Worm (Caenorhabditis elegans) whole organism, L3 larva: ENCODE measurements around the gene scl-25.
"Not testable (repeated sequence)": the region's sequence is repeated elsewhere in the genome, so short reads cannot be mapped to it uniquely, and the experiment has no call there.

Source experiments
- R02D3.7 ChIP-seq: fragments of 150-350 bp; optimal IDR thresholded peaks from 2 replicates; lab custom pipeline; 2014; ENCODE audit warnings: missing biosample characterization, missing genetic modification characterization
- ZK546.5 ChIP-seq: sonication (generic microtip); optimal IDR thresholded peaks from 2 replicates; lab custom pipeline; 2017; ENCODE audit warnings: missing biosample characterization, missing genetic modification characterization
- aly-2 ChIP-seq: fragments of 150-350 bp; optimal IDR thresholded peaks from 2 replicates; lab custom pipeline; 2014; ENCODE audit warnings: missing biosample characterization, missing genetic modification characterization
- ama-1 ChIP-seq: fragments of 150-350 bp; optimal IDR thresholded peaks from 2 replicates; lab custom pipeline; 2018
- ceh-16 ChIP-seq: sonication (generic microtip); optimal IDR thresholded peaks from 2 replicates; lab custom pipeline; 2017; ENCODE audit warnings: missing biosample characterization, missing genetic modification characterization
- ceh-28 ChIP-seq: fragments of 150-350 bp; optimal IDR thresholded peaks from 2 replicates; lab custom pipeline; 2014; ENCODE audit warnings: missing biosample characterization, missing genetic modification reagents, missing genetic modification characterization
- egl-27 ChIP-seq: sonication (generic microtip); optimal IDR thresholded peaks from 4 replicates; lab custom pipeline; 2017; ENCODE audit warnings: missing biosample characterization, missing genetic modification reagents, missing genetic modification characterization
- egl-5 ChIP-seq: fragments of 150-350 bp; optimal IDR thresholded peaks from 2 replicates; lab custom pipeline; 2017; ENCODE audit warnings: missing biosample characterization, missing genetic modification reagents, missing genetic modification characterization, inconsistent platforms
- elt-1 ChIP-seq: fragments of 150-350 bp; optimal IDR thresholded peaks from 2 replicates; lab custom pipeline; 2014; ENCODE audit warnings: missing biosample characterization, missing genetic modification characterization
- elt-2 ChIP-seq: sonication (generic microtip); optimal IDR thresholded peaks from 2 replicates; lab custom pipeline; 2016; ENCODE audit warnings: missing genetic modification reagents, mild to moderate bottlenecking, missing genetic modification characterization, missing compliant biosample characterization
- elt-3 ChIP-seq, 3 experiments: fragments of 150-350 bp in 1 of 3; sonication (generic microtip) in 2 of 3; optimal IDR thresholded peaks; 2 replicates in 2 of 3; 4 replicates in 1 of 3; lab custom pipeline; 2014 to 2017; ENCODE audit warnings: missing biosample characterization in 3 of 3, missing genetic modification characterization in 3 of 3
- fkh-10 ChIP-seq: sonication (generic microtip); optimal IDR thresholded peaks from 2 replicates; lab custom pipeline; 2017; ENCODE audit warnings: missing biosample characterization, missing genetic modification reagents, missing genetic modification characterization
- fkh-2 ChIP-seq: fragments of 150-350 bp; optimal IDR thresholded peaks from 2 replicates; lab custom pipeline; 2014; ENCODE audit warnings: missing biosample characterization, missing genetic modification reagents, missing genetic modification characterization
- fos-1 ChIP-seq: fragments of 150-350 bp; optimal IDR thresholded peaks from 2 replicates; lab custom pipeline; 2014; ENCODE audit warnings: missing biosample characterization, missing genetic modification characterization
- hmg-11 ChIP-seq: sonication (generic microtip); optimal IDR thresholded peaks from 2 replicates; lab custom pipeline; 2016; ENCODE audit warnings: missing genetic modification characterization, missing compliant biosample characterization
- jun-1 ChIP-seq: fragments of 150-350 bp; optimal IDR thresholded peaks from 2 replicates; lab custom pipeline; 2014; ENCODE audit warnings: missing biosample characterization, missing genetic modification reagents, missing genetic modification characterization
- lin-15B ChIP-seq: fragments of 150-350 bp; optimal IDR thresholded peaks from 2 replicates; lab custom pipeline; 2014; ENCODE audit warnings: missing biosample characterization, missing genetic modification characterization
- mdl-1 ChIP-seq: fragments of 150-350 bp; optimal IDR thresholded peaks from 2 replicates; lab custom pipeline; 2014; ENCODE audit warnings: missing biosample characterization, missing genetic modification characterization
- nhr-11 ChIP-seq: fragments of 150-350 bp; optimal IDR thresholded peaks from 2 replicates; lab custom pipeline; 2014; ENCODE audit warnings: missing biosample characterization, missing genetic modification characterization
- nhr-12 ChIP-seq: fragments of 150-350 bp; optimal IDR thresholded peaks from 2 replicates; lab custom pipeline; 2014; ENCODE audit warnings: missing biosample characterization, missing genetic modification characterization
- nhr-23 ChIP-seq: fragments of 150-350 bp; optimal IDR thresholded peaks from 2 replicates; lab custom pipeline; 2014; ENCODE audit warnings: missing biosample characterization, missing genetic modification reagents, missing genetic modification characterization
- nhr-237 ChIP-seq: fragments of 150-350 bp; optimal IDR thresholded peaks from 2 replicates; lab custom pipeline; 2014; ENCODE audit warnings: missing biosample characterization, missing genetic modification characterization
- nhr-28 ChIP-seq: fragments of 150-350 bp; optimal IDR thresholded peaks from 2 replicates; lab custom pipeline; 2014; ENCODE audit warnings: missing biosample characterization, missing genetic modification characterization
- nhr-43 ChIP-seq: sonication (generic microtip); optimal IDR thresholded peaks from 2 replicates; lab custom pipeline; 2016; ENCODE audit warnings: mild to moderate bottlenecking, missing genetic modification characterization, missing compliant biosample characterization; ENCODE audit not compliant: poor library complexity, severe bottlenecking
- nhr-67 ChIP-seq: fragments of 150-350 bp; optimal IDR thresholded peaks from 2 replicates; lab custom pipeline; 2014; ENCODE audit warnings: missing biosample characterization, missing genetic modification characterization
- nhr-76 ChIP-seq: fragments of 150-350 bp; sonication (generic microtip); optimal IDR thresholded peaks from 5 replicates; lab custom pipeline; 2014; ENCODE audit warnings: missing biosample characterization, missing genetic modification characterization
- nhr-77 ChIP-seq: fragments of 150-350 bp; optimal IDR thresholded peaks from 2 replicates; lab custom pipeline; 2014; ENCODE audit warnings: missing biosample characterization, missing genetic modification characterization
- pqm-1 ChIP-seq: fragments of 150-350 bp; optimal IDR thresholded peaks from 2 replicates; lab custom pipeline; 2017; ENCODE audit warnings: missing biosample characterization, missing genetic modification characterization, inconsistent platforms
- skn-1 ChIP-seq: fragments of 150-350 bp; optimal IDR thresholded peaks from 2 replicates; lab custom pipeline; 2014; ENCODE audit warnings: missing biosample characterization, missing genetic modification characterization
- unc-39 ChIP-seq: sonication (generic microtip); optimal IDR thresholded peaks from 4 replicates; lab custom pipeline; 2017; ENCODE audit warnings: missing biosample characterization, missing genetic modification characterization
- unc-62 ChIP-seq: fragments of 150-350 bp; sonication (generic microtip); optimal IDR thresholded peaks from 4 replicates; lab custom pipeline; 2014; ENCODE audit warnings: missing biosample characterization, missing genetic modification reagents, missing genetic modification characterization
- zag-1 ChIP-seq: fragments of 150-350 bp; optimal IDR thresholded peaks from 2 replicates; lab custom pipeline; 2014; ENCODE audit warnings: missing biosample characterization, missing genetic modification characterization
- ztf-11 ChIP-seq: fragments of 150-350 bp; optimal IDR thresholded peaks from 2 replicates; lab custom pipeline; 2014; ENCODE audit warnings: missing biosample characterization, missing genetic modification characterization
- ztf-4 ChIP-seq: fragments of 150-350 bp; optimal IDR thresholded peaks from 2 replicates; lab custom pipeline; 2014; ENCODE audit warnings: missing biosample characterization, missing genetic modification characterization

Gene scl-25

DNA sequence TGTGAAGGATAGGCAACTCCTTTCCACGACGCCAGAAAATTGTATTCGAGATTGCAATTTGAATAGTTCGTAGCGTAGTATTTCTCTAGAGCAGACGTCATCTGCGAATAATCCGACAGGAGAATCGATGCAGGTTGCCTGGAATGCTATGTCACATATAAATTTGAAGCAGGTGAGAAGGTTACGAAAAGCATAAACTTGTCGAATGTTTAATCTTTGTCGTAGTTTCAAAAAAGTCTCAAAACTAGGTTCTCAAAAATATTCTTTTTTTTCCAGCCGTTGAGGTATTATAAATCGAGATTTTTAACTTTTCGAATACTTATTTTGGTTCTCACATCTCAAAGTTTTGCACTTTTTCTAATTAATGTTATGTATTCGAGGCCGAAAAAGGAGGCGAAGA is 29.5 kb downstream of the scl-25 start, which contains the start of gene srh-116:
srh-116 (minus strand) TSS at position 101 of the 400 bp plus-strand sequence.
- not testable (repeated sequence) for TF ChIP-seq ceh-28 (tag; lab: Kevin White, UChicago); lin-15B; nhr-76 (tag; lab: Kevin White, UChicago)

DNA sequence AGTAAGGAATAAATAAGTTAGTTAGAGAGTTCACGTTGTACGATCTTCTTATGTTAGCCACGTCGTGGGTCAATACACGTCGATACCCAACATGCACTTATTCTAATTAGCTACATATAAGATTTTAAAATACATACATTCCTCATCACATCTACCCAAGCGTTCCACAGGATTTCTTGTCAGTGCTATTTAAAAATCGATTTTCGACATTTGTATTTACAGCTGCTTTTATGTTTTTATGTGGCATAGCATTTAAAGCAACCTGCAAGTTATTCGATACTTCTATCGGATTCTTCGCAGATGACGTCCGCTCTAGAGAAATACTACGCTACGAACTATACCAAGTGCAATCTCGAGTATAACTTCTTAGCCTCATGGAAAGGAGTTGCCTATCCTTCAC is 30.0 kb downstream of the scl-25 start, which contains the start of gene srh-115:
srh-115 (plus strand) TSS at position 301 of the 400 bp plus-strand sequence.
- TF ChIP-seq R02D3.7 (tag; lab: Kevin White, UChicago) (no peak), unc-62 (no peak), nhr-67 (tag; lab: Kevin White, UChicago) (no peak), elt-3 (tag; optimal IDR thresholded peaks at IDR 0.05; lab: Kevin White, UChicago) (no peak), nhr-43 (tag; lab: Kevin White, UChicago) (no peak), elt-2 (tag; lab: Kevin White, UChicago) (no peak), lin-15B (no peak), zag-1 (tag; lab: Kevin White, UChicago) (no peak), jun-1 (no peak), nhr-76 (tag; lab: Kevin White, UChicago) (no peak), mdl-1 (tag; lab: Kevin White, UChicago) (no peak), egl-5 (tag; lab: Kevin White, UChicago) (no peak), ama-1 (lab: Kevin White, UChicago) (no peak), nhr-237 (no peak), fos-1 (tag; lab: Kevin White, UChicago) (no peak), aly-2 (tag; lab: Kevin White, UChicago) (no peak), fkh-2 (tag; lab: Kevin White, UChicago) (no peak)
- TF ChIP-seq, all 47 proteins: peak for 0

- TF ChIP-seq ztf-4 (tag; lab: Kevin White, UChicago) (no peak), R02D3.7 (tag; lab: Kevin White, UChicago) (no peak), mdl-1 (tag; lab: Kevin White, UChicago) (no peak), nhr-11 (no peak)
Measured at ce11 chrV:17257637-17258036, 32.1 kb downstream of the scl-25 start.

DNA sequence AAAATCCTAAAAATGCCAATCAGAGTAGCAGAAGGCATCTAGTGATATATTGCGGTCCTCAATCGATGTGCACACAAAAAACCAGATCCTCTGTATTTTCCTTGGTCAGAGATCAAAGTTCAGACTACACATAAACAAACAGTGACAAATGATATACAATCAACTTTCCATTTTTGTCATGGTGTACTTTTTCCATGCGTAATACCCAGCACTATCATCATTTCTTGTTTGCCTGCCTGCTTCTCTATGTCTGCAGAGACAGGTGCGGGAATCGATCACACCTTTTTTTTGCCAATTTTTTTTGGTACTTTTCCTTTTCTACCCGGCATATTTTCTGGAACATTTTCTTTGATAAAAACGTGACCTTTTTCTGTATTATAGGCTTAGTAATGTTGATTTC is 32.8 kb downstream of the scl-25 start:
- TF ChIP-seq nhr-77 (no peak), egl-27 (no peak), ztf-11 (tag; lab: Kevin White, UChicago) (no peak), nhr-28 (tag; lab: Kevin White, UChicago) (no peak), ama-1 (lab: Kevin White, UChicago) (no peak), unc-39 (no peak), nhr-43 (tag; lab: Kevin White, UChicago) (no peak), nhr-11 (no peak), fkh-10 (GFP tag; lab: Kevin White, UChicago) (no peak), ZK546.5 (tag; lab: Kevin White, UChicago) (no peak), jun-1 (no peak), skn-1 (tag; lab: Kevin White, UChicago) (peak; percentile 72), ceh-16 (tag; lab: Kevin White, UChicago) (no peak), nhr-23 (no peak), elt-1 (tag; lab: Kevin White, UChicago) (no peak), ceh-28 (tag; lab: Kevin White, UChicago) (no peak), lin-15B (no peak), R02D3.7 (tag; lab: Kevin White, UChicago) (no peak), nhr-12 (tag; lab: Kevin White, UChicago) (no peak), hmg-11 (no peak), elt-2 (tag; lab: Kevin White, UChicago) (peak; percentile 50), pqm-1 (tag; lab: Kevin White, UChicago) (peak; percentile 14)

DNA sequence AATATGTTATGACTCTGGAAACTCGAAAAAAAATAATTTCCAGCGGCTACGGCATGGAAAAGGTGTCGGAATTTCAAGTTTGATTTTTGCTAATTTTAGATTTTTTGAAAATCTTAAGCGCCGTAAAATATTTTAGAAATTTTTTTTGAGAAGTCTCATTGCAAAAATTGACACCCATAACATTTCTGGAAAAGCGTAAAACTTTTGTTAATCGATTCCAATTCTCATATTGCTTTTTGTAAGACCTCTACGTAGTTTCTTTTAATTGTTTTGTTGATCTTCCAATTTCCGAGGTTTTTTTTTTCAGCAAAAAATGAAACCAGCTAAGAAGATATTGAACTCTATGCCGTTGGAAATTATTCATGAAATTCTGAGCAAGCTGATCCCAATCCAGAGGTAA is 33.4 kb downstream of the scl-25 start, which contains the start of gene fbxa-85:
fbxa-85 (plus strand) TSS at position 301 of the 400 bp plus-strand sequence.
- TF ChIP-seq pqm-1 (tag; lab: Kevin White, UChicago), result no peak
